Fruit fly (Drosophila melanogaster): ENCODE measurements around the gene Task6.

Gene Task6

DNA sequence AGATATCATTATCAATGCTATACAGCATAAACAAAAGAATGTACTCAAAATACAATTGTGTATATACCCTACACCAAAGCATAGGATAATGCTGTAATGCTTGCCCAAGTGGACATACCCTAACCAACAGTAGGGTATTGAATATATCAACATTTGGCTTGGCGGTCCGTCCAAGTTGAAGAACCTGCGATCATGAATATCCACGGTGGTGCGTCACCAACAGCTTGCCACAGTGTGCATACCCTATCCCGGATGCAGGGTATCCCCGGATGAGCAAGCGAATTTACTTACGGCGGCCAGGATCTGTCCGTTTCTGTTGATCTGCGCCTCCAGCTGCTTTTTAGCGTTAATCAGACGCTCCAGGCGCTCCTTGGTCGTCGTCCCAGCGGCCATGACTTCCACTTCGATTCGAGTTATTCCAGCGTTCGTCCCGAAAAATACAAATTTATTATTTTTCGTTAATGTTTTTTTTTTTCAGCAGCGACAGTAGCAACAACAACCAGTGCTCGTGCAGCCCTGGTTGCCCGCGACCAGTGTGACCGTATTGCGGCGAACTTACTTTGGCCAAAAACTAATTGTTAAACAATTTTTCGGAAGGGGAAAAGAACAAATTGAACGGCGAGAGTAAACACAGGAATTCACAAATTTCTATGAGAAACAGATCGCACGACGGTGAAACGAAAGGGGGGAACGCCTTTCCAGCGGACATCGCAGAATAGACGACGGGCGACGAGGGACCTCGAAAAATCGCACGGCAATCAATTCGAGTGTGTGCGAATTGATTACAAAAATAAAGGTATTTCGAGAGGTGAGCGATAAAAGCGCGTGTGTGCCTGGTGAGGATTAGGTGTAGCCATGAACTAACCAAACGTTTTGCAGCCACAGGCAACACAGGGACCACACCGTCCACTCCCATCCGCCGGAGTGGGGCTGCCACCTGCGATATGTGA, 2.1 kb upstream of the Task6 start, which contains the start of the genes Lkb1 and CG9588 (continued):
- peak; percentile 31 for TF ChIP-seq ems (GFP tag; optimal IDR thresholded peaks at IDR 0.05)
- peak; percentile 71 for TF ChIP-seq ro (GFP tag; IDR thresholded peaks at IDR 0.05)
- peak; percentile 41; the same call in 1 of the 2 replicates for TF ChIP-seq CG6272 (GFP tag; IDR thresholded peaks at IDR 0.05)
- peak; percentile 71 for TF ChIP-seq Atf6 (GFP tag; IDR thresholded peaks at IDR 0.05)
- no peak for TF ChIP-seq pros (GFP tag; optimal IDR thresholded peaks at IDR 0.05)
- TF ChIP-seq Usf (GFP tag; optimal IDR thresholded peaks at IDR 0.05), result no peak
- TF ChIP-seq H15 (GFP tag; IDR thresholded peaks at IDR 0.05), result peak; percentile 70
- peak; percentile 38 for TF ChIP-seq NfI (GFP tag; optimal IDR thresholded peaks at IDR 0.05)
- peak; percentile 44 for TF ChIP-seq CG18476 (GFP tag; optimal IDR thresholded peaks at IDR 0.05)
- TF ChIP-seq slbo (GFP tag; IDR thresholded peaks at IDR 0.05), result peak; percentile 90
- peak; percentile 73 for TF ChIP-seq CG9932 (GFP tag; IDR thresholded peaks at IDR 0.05)
- peak; percentile 91 for TF ChIP-seq Drgx (GFP tag; IDR thresholded peaks at IDR 0.05)
- TF ChIP-seq TFAM (GFP tag; optimal IDR thresholded peaks at IDR 0.05), result no peak
- peak; percentile 59 for TF ChIP-seq CG17359 (tag; optimal IDR thresholded peaks at IDR 0.05)
- peak; percentile 60 for TF ChIP-seq CG4730 (GFP tag; IDR thresholded peaks at IDR 0.05)
- TF ChIP-seq kay (GFP tag; optimal IDR thresholded peaks at IDR 0.05), result peak; percentile 11
- peak; percentile 87 for TF ChIP-seq sisA (GFP tag; IDR thresholded peaks at IDR 0.05)
- peak; percentile 86 for TF ChIP-seq gfzf (GFP tag; optimal IDR thresholded peaks at IDR 0.05)
- peak; percentile 41 to 60 for TF ChIP-seq dpn (GFP tag; optimal IDR thresholded peaks at IDR 0.05)
- peak; percentile 23 for TF ChIP-seq Hmr (GFP tag; optimal IDR thresholded peaks at IDR 0.05)
- peak; percentile 68 for TF ChIP-seq HLH3B (GFP tag; IDR thresholded peaks at IDR 0.05)
- TF ChIP-seq CG17568 (GFP tag; optimal IDR thresholded peaks at IDR 0.05), result no peak
- no peak for TF ChIP-seq bigmax (GFP tag; optimal IDR thresholded peaks at IDR 0.05)
- TF ChIP-seq CG17186 (GFP tag; optimal IDR thresholded peaks at IDR 0.05), result no peak
- TF ChIP-seq lab (GFP tag; optimal IDR thresholded peaks at IDR 0.05), result peak; percentile 61
- peak; percentile 72 for TF ChIP-seq CG2120 (GFP tag; optimal IDR thresholded peaks at IDR 0.05)
- TF ChIP-seq vfl (GFP tag; optimal IDR thresholded peaks at IDR 0.05), result peak; percentile 19
- peak; percentile 72 for TF ChIP-seq CG14014 (GFP tag; IDR thresholded peaks at IDR 0.05)
- peak; percentile 52; the same call in 2 of the 3 replicates for TF ChIP-seq CG6791 (GFP tag; IDR thresholded peaks at IDR 0.05; ENCODE audit: partially characterized antibody)
- TF ChIP-seq Vsx1 (GFP tag; optimal IDR thresholded peaks at IDR 0.05), result no peak
- peak; percentile 28 for TF ChIP-seq CG7556 (GFP tag; optimal IDR thresholded peaks at IDR 0.05)
- peak; percentile 52 for TF ChIP-seq jumu (GFP tag; optimal IDR thresholded peaks at IDR 0.05)
- TF ChIP-seq Opbp (GFP tag; IDR thresholded peaks at IDR 0.05; ENCODE audit: partially characterized antibody), result no peak
- TF ChIP-seq Myb (GFP tag; optimal IDR thresholded peaks at IDR 0.05), result peak; percentile 52
- TF ChIP-seq Hr51 (GFP tag; optimal IDR thresholded peaks at IDR 0.05), result no peak
- peak; percentile 54; the same call in 1 of the 2 replicates for TF ChIP-seq seq (GFP tag; IDR thresholded peaks at IDR 0.05)
- no peak for TF ChIP-seq psq (GFP tag; optimal IDR thresholded peaks at IDR 0.05)
- TF ChIP-seq CG10267 (tag; optimal IDR thresholded peaks at IDR 0.05), result peak; percentile 28
- TF ChIP-seq run (tag; optimal IDR thresholded peaks at IDR 0.05), result no peak

DNA sequence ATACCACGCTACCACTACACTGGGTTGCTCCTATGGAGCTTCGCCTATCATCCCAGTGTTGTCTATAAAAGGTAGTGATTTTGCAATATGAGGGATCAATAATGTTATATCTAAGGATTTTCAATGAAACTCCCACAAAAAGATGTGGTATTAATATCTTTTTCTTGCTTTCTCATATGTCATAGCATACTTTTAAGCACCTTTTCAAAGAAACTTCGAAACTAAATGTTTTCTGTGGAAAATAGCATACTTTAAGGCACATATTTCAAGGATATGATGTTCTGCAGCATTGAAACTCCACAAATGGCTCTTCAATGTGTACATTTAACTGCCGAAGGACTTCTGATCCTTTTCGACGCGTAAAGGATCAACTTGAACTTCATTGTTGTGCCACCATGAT, 1.4 kb downstream of the Task6 start:
- TF ChIP-seq Hr51 (GFP tag; optimal IDR thresholded peaks at IDR 0.05), result no peak
- TF ChIP-seq Six4 (GFP tag; optimal IDR thresholded peaks at IDR 0.05), result no peak
- no peak for TF ChIP-seq sr (GFP tag; IDR thresholded peaks at IDR 0.05)
- TF ChIP-seq hb (GFP tag; IDR thresholded peaks at IDR 0.05; ENCODE audit: partially characterized antibody), result no peak
- TF ChIP-seq CG11723 (GFP tag; optimal IDR thresholded peaks at IDR 0.05), result no peak
- no peak for TF ChIP-seq schlank (tag; optimal IDR thresholded peaks at IDR 0.05)
- TF ChIP-seq pb (GFP tag; optimal IDR thresholded peaks at IDR 0.05), result no peak
- TF ChIP-seq CG9215 (GFP tag; IDR thresholded peaks at IDR 0.05), result no peak
- TF ChIP-seq CG17612 (GFP tag; IDR thresholded peaks at IDR 0.05), result peak; percentile 94
- TF ChIP-seq Hmx (GFP tag; optimal IDR thresholded peaks at IDR 0.05), result no peak
- TF ChIP-seq dimm (GFP tag; IDR thresholded peaks at IDR 0.05), result no peak
- TF ChIP-seq pum (GFP tag; optimal IDR thresholded peaks at IDR 0.05), result no peak
- TF ChIP-seq CG15696 (tag; optimal IDR thresholded peaks at IDR 0.05), result no peak
